Worm (Caenorhabditis elegans) whole organism, L2 larva: ENCODE results near the gene C46F4.3.

Experiments
- C34F6.9 ChIP-seq: fragments of 150-350 bp; optimal IDR thresholded peaks from 2 replicates; lab custom pipeline; 2014; ENCODE audit warnings: missing biosample characterization, missing genetic modification characterization
- F13H6.1 ChIP-seq: sonication (generic microtip); optimal IDR thresholded peaks from 2 replicates; lab custom pipeline; 2016; ENCODE audit warnings: missing genetic modification characterization, missing compliant biosample characterization
- Y55F3AM.14 ChIP-seq: fragments of 200-800 bp; sonication (Bioruptor generic); optimal IDR thresholded peaks from 2 replicates; lab custom pipeline; 2018; ENCODE audit warnings: mild to moderate bottlenecking, missing genetic modification characterization, missing compliant biosample characterization
- ZK546.5 ChIP-seq: sonication (generic microtip); optimal IDR thresholded peaks from 2 replicates; lab custom pipeline; 2017; ENCODE audit warnings: missing biosample characterization, missing genetic modification characterization
- ama-1 ChIP-seq: fragments of 150-350 bp; optimal IDR thresholded peaks from 2 replicates; lab custom pipeline; 2018; ENCODE audit warnings: inconsistent platforms
- blmp-1 ChIP-seq: sonication (generic microtip); optimal IDR thresholded peaks from 2 replicates; lab custom pipeline; 2017; ENCODE audit warnings: missing genetic modification characterization, mild to moderate bottlenecking, missing compliant biosample characterization, antibody characterized with exemption, moderate library complexity; ENCODE audit not compliant: insufficient read depth
- ceh-16 ChIP-seq: fragments of 150-350 bp; optimal IDR thresholded peaks from 2 replicates; lab custom pipeline; 2014; ENCODE audit warnings: missing biosample characterization, missing genetic modification characterization
- crh-2 ChIP-seq: sonication (generic microtip); optimal IDR thresholded peaks from 2 replicates; lab custom pipeline; 2017; ENCODE audit warnings: missing biosample characterization, missing genetic modification characterization
- egl-27 ChIP-seq: sonication (generic microtip); optimal IDR thresholded peaks from 3 replicates; lab custom pipeline; 2017; ENCODE audit warnings: missing biosample characterization, missing genetic modification reagents, missing genetic modification characterization
- elt-1 ChIP-seq: fragments of 150-350 bp; optimal IDR thresholded peaks from 2 replicates; lab custom pipeline; 2014; ENCODE audit warnings: missing biosample characterization, missing genetic modification characterization
- fos-1 ChIP-seq: fragments of 150-350 bp; optimal IDR thresholded peaks from 2 replicates; lab custom pipeline; 2014; ENCODE audit warnings: missing biosample characterization, missing genetic modification characterization
- gmeb-1 ChIP-seq: fragments of 150-350 bp; optimal IDR thresholded peaks from 2 replicates; lab custom pipeline; 2014; ENCODE audit warnings: missing biosample characterization, missing genetic modification characterization
- lin-11 ChIP-seq: fragments of 150-350 bp; sonication (generic microtip); optimal IDR thresholded peaks from 2 replicates; lab custom pipeline; 2014; ENCODE audit warnings: missing biosample characterization, missing genetic modification characterization, inconsistent platforms, mixed read lengths
- lin-13 ChIP-seq: fragments of 150-350 bp; optimal IDR thresholded peaks from 2 replicates; lab custom pipeline; 2014; ENCODE audit warnings: missing biosample characterization, missing genetic modification reagents, missing genetic modification characterization
- lsy-2 ChIP-seq, 2 experiments: fragments of 150-350 bp in 1 of 2; sonication (generic microtip) in 1 of 2; optimal IDR thresholded peaks; 2 replicates each; lab custom pipeline; 2014 to 2017; ENCODE audit warnings: missing biosample characterization in 2 of 2, missing genetic modification characterization in 2 of 2
- mab-5 ChIP-seq: fragments of 150-350 bp; optimal IDR thresholded peaks from 2 replicates; lab custom pipeline; 2014; ENCODE audit warnings: missing biosample characterization, missing genetic modification characterization
- mdl-1 ChIP-seq, 2 experiments: fragments of 150-350 bp in 1 of 2; sonication (generic microtip) in 1 of 2; optimal IDR thresholded peaks; 2 replicates each; lab custom pipeline; 2017; ENCODE audit warnings: missing biosample characterization in 2 of 2, missing genetic modification characterization in 2 of 2
- nhr-11 ChIP-seq: fragments of 150-350 bp; optimal IDR thresholded peaks from 2 replicates; lab custom pipeline; 2014; ENCODE audit warnings: missing biosample characterization, missing genetic modification characterization
- nhr-129 ChIP-seq: fragments of 150-350 bp; optimal IDR thresholded peaks from 2 replicates; lab custom pipeline; 2014; ENCODE audit warnings: missing biosample characterization, missing genetic modification characterization
- nhr-21 ChIP-seq: fragments of 150-350 bp; optimal IDR thresholded peaks from 2 replicates; lab custom pipeline; 2014; ENCODE audit warnings: missing biosample characterization, missing genetic modification characterization
- nhr-6 ChIP-seq: fragments of 150-350 bp; optimal IDR thresholded peaks from 2 replicates; lab custom pipeline; 2014; ENCODE audit warnings: missing biosample characterization, missing genetic modification characterization
- nhr-77 ChIP-seq: fragments of 150-350 bp; optimal IDR thresholded peaks from 2 replicates; lab custom pipeline; 2014; ENCODE audit warnings: missing biosample characterization, missing genetic modification characterization
- peb-1 ChIP-seq: fragments of 150-350 bp; optimal IDR thresholded peaks from 2 replicates; lab custom pipeline; 2014; ENCODE audit warnings: missing biosample characterization, missing genetic modification characterization
- sem-4 ChIP-seq: fragments of 150-350 bp; optimal IDR thresholded peaks from 2 replicates; lab custom pipeline; 2014; ENCODE audit warnings: missing biosample characterization, missing genetic modification reagents, missing genetic modification characterization
- sma-3 ChIP-seq: sonication (generic microtip); optimal IDR thresholded peaks from 2 replicates; lab custom pipeline; 2016; ENCODE audit warnings: missing genetic modification reagents, missing genetic modification characterization, missing compliant biosample characterization
- sma-9 ChIP-seq, 2 experiments: fragments of 150-350 bp in 1 of 2; sonication (generic microtip) in 1 of 2; optimal IDR thresholded peaks; 2 replicates each; lab custom pipeline; 2014 to 2016; ENCODE audit warnings: missing genetic modification characterization in 2 of 2, mild to moderate bottlenecking in 1 of 2, missing biosample characterization in 1 of 2, missing compliant biosample characterization in 1 of 2, missing genetic modification reagents in 1 of 2, moderate library complexity in 1 of 2
- snpc-4 ChIP-seq: fragments of 150-350 bp; optimal IDR thresholded peaks from 2 replicates; lab custom pipeline; 2014; ENCODE audit warnings: missing biosample characterization, missing genetic modification characterization
- unc-55 ChIP-seq: fragments of 150-350 bp; sonication (generic microtip); optimal IDR thresholded peaks from 3 replicates; lab custom pipeline; 2014; ENCODE audit warnings: missing biosample characterization, missing genetic modification reagents, missing genetic modification characterization
- unc-62 ChIP-seq: fragments of 150-350 bp; optimal IDR thresholded peaks from 2 replicates; lab custom pipeline; 2014; ENCODE audit warnings: missing biosample characterization, missing genetic modification reagents, missing genetic modification characterization
- zag-1 ChIP-seq: fragments of 150-350 bp; optimal IDR thresholded peaks from 2 replicates; lab custom pipeline; 2014; ENCODE audit warnings: missing biosample characterization, missing genetic modification characterization
- ztf-1 ChIP-seq: fragments of 200-800 bp; sonication (Bioruptor generic); conservative IDR thresholded peaks from 2 replicates; pipeline ENCODE4 v1.3.6; 2022; ENCODE audit warnings: missing genetic modification characterization, missing compliant biosample characterization
- ztf-11 ChIP-seq: sonication (generic microtip); optimal IDR thresholded peaks from 2 replicates; lab custom pipeline; 2017; ENCODE audit warnings: missing biosample characterization, missing genetic modification characterization
- ztf-4 ChIP-seq: fragments of 150-350 bp; optimal IDR thresholded peaks from 2 replicates; lab custom pipeline; 2014; ENCODE audit warnings: missing biosample characterization, missing genetic modification characterization

Gene C46F4.3

ce11 chrX:5984581-5985039, 49.0 kb downstream of the C46F4.3 start, which contains the start of gene klp-13:
TSS of gene klp-13 (plus strand) at chrX:5984989.
- TF ChIP-seq sem-4 (tag; lab: Kevin White, UChicago) (peak; percentile 77), ZK546.5 (tag; lab: Kevin White, UChicago) (peak; percentile 89), snpc-4 (tag; lab: Kevin White, UChicago) (peak; percentile 49), peb-1 (no peak), ceh-16 (tag; lab: Kevin White, UChicago) (no peak), C34F6.9 (tag; lab: Kevin White, UChicago) (peak; percentile 91), lin-11 (tag; lab: Kevin White, UChicago) (peak; percentile 89), zag-1 (tag; lab: Kevin White, UChicago) (peak; percentile 75), fos-1 (peak; percentile 80), mab-5 (tag; lab: Kevin White, UChicago) (peak; percentile 38), blmp-1 (tag; lab: Kevin White, UChicago) (peak; percentile 30), lsy-2 (tag; optimal IDR thresholded peaks at IDR 0.05; lab: Kevin White, UChicago) (peak; percentile 45 to 89), ztf-11 (tag; lab: Kevin White, UChicago) (no peak), nhr-129 (tag; lab: Kevin White, UChicago) (peak; percentile 92), crh-2 (tag; lab: Kevin White, UChicago) (peak; percentile 91), ztf-4 (tag; lab: Kevin White, UChicago) (peak; percentile 76), lin-13 (GFP tag; lab: Kevin White, UChicago) (peak; percentile 95), nhr-6 (tag; lab: Kevin White, UChicago) (peak; percentile 54), gmeb-1 (peak; percentile 88), ama-1 (lab: Kevin White, UChicago) (no peak), mdl-1 (tag; optimal IDR thresholded peaks at IDR 0.05; lab: Kevin White, UChicago) (peak; percentile 55 to 84), nhr-11 (tag; lab: Kevin White, UChicago) (no peak), sma-9 (GFP tag; optimal IDR thresholded peaks at IDR 0.05; lab: Kevin White, UChicago) (peak; percentile 90), sma-9 (tag; optimal IDR thresholded peaks at IDR 0.05; lab: Kevin White, UChicago) (no peak), nhr-77 (no peak), sma-3 (GFP tag; lab: Kevin White, UChicago) (peak; percentile 64), F13H6.1 (peak; percentile 89), unc-55 (GFP tag; lab: Kevin White, UChicago) (peak; percentile 96), elt-1 (no peak), Y55F3AM.14 (GFP tag; lab: Kevin White, UChicago) (peak; percentile 66), egl-27 (tag; lab: Kevin White, UChicago) (peak; percentile 76), nhr-21 (tag; lab: Kevin White, UChicago) (peak; percentile 74), ztf-1 (GFP tag; lab: Robert Waterston, UW) (no peak)

DNA sequence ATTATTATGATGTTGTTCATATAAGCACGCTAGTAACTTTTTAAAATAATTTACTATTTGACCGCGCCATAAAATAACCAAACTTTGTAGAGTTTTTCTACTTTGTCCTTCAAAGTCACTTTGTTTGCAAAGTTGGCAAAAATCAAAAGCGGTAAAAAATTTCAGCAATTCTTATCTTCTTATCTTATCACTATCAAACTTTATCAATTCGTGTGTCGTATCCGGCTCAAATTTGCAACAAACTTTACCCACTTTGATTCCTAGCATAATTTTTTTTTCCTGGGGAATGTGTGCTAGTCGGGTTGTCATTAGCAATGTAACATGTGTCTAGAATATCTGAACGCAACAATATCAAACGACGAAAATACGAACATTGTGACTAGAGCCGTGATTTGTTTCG, 50.1 kb downstream of the C46F4.3 start:
- TF ChIP-seq fos-1 (peak; percentile 24), nhr-11 (tag; lab: Kevin White, UChicago) (no peak), unc-62 (GFP tag; lab: Kevin White, UChicago) (no peak)
- TF ChIP-seq, all 48 proteins: peak for 1
